Worm (Caenorhabditis elegans): Measurements from ENCODE around the gene JC8.16.

ce11 chrIV:13282778-13283177, 23.8 kb downstream of the JC8.16 start, which contains the start of gene cpsf-3:
- no peak for TF ChIP-seq dve-1 (tag; optimal IDR thresholded peaks at IDR 0.05)
- TF ChIP-seq sox-4 (tag; optimal IDR thresholded peaks at IDR 0.05), result no peak
- TF ChIP-seq pqm-1 (tag; optimal IDR thresholded peaks at IDR 0.05), result no peak
- TF ChIP-seq C38D4.7 (GFP tag; optimal IDR thresholded peaks at IDR 0.05), result no peak
- no peak for TF ChIP-seq tbx-2 (tag; optimal IDR thresholded peaks at IDR 0.05)
- TF ChIP-seq hlh-30 (tag; optimal IDR thresholded peaks at IDR 0.05; ENCODE audit: insufficient read depth), result no peak
- TF ChIP-seq Y22D7AL.16 (tag; optimal IDR thresholded peaks at IDR 0.05), result no peak
- no peak for TF ChIP-seq tbx-7 (tag; optimal IDR thresholded peaks at IDR 0.05)
- no peak for TF ChIP-seq ama-1 (optimal IDR thresholded peaks at IDR 0.05)
- no peak for TF ChIP-seq ceh-31 (tag; optimal IDR thresholded peaks at IDR 0.05)
- TF ChIP-seq pha-2 (tag; optimal IDR thresholded peaks at IDR 0.05), result no peak
- no peak for TF ChIP-seq fkh-10 (GFP tag; optimal IDR thresholded peaks at IDR 0.05)
- TF ChIP-seq hlh-13 (GFP tag; optimal IDR thresholded peaks at IDR 0.05), result no peak

Data from whole organism, late embryonic.